Worm (Caenorhabditis elegans): Measurements from ENCODE around the gene C26E1.1.

Gene C26E1.1

ce11 chrV:13274615-13275014 is 22.7 kb upstream of the C26E1.1 start:
- TF ChIP-seq mml-1 (tag; optimal IDR thresholded peaks at IDR 0.05) (no peak), skn-1 (tag; optimal IDR thresholded peaks at IDR 0.05) (no peak), elt-3 (tag; optimal IDR thresholded peaks at IDR 0.05) (no peak), nhr-67 (tag; optimal IDR thresholded peaks at IDR 0.05) (no peak), lin-15B (tag; optimal IDR thresholded peaks at IDR 0.05) (no peak), nhr-12 (tag; optimal IDR thresholded peaks at IDR 0.05) (no peak), elt-2 (tag; optimal IDR thresholded peaks at IDR 0.05) (peak; percentile 73), snpc-4 (tag; optimal IDR thresholded peaks at IDR 0.05) (no peak), lsy-12 (tag; optimal IDR thresholded peaks at IDR 0.05) (no peak), pqm-1 (tag; optimal IDR thresholded peaks at IDR 0.05) (peak; percentile 22), nhr-76 (tag; optimal IDR thresholded peaks at IDR 0.05) (no peak), R02D3.7 (tag; optimal IDR thresholded peaks at IDR 0.05) (no peak)

- TF ChIP-seq ceh-16 (tag; optimal IDR thresholded peaks at IDR 0.05) = no peak
Measured at ce11 chrV:13275959-13276358, 21.4 kb upstream of the C26E1.1 start, which contains the start of gene F32F2.4. Gene F32F2.4, plus strand, starts transcription at chrV:13276259.

- no peak for TF ChIP-seq lin-15B (tag; optimal IDR thresholded peaks at IDR 0.05)
- TF ChIP-seq ceh-9 (tag; optimal IDR thresholded peaks at IDR 0.05) = no peak
- no peak for TF ChIP-seq jun-1 (tag; optimal IDR thresholded peaks at IDR 0.05)
- TF ChIP-seq ama-1 (optimal IDR thresholded peaks at IDR 0.05) = no peak
- TF ChIP-seq nhr-77 (tag; optimal IDR thresholded peaks at IDR 0.05) = no peak
- no peak for TF ChIP-seq tbx-2 (tag; optimal IDR thresholded peaks at IDR 0.05)
- TF ChIP-seq mdl-1 (tag; optimal IDR thresholded peaks at IDR 0.05) = no peak
- TF ChIP-seq skn-1 (tag; optimal IDR thresholded peaks at IDR 0.05) = no peak
- TF ChIP-seq lsy-12 (tag; optimal IDR thresholded peaks at IDR 0.05) = no peak
- TF ChIP-seq elt-2 (tag; optimal IDR thresholded peaks at IDR 0.05) = no peak
- TF ChIP-seq nhr-25 (tag; optimal IDR thresholded peaks at IDR 0.05) = no peak
- no peak for TF ChIP-seq unc-62 (GFP tag; optimal IDR thresholded peaks at IDR 0.05)
- TF ChIP-seq nhr-23 (tag; optimal IDR thresholded peaks at IDR 0.05) = no peak
- TF ChIP-seq snpc-4 (tag; optimal IDR thresholded peaks at IDR 0.05) = no peak
- no peak for TF ChIP-seq mml-1 (tag; optimal IDR thresholded peaks at IDR 0.05)
- no peak for TF ChIP-seq nhr-12 (tag; optimal IDR thresholded peaks at IDR 0.05)
- no peak for TF ChIP-seq R02D3.7 (tag; optimal IDR thresholded peaks at IDR 0.05)
- no peak for TF ChIP-seq pqm-1 (tag; optimal IDR thresholded peaks at IDR 0.05)
- no peak for TF ChIP-seq egl-27 (tag; optimal IDR thresholded peaks at IDR 0.05)
Measured at ce11 chrV:13280382-13280781, 16.9 kb upstream of the C26E1.1 start.

- no peak for TF ChIP-seq ztf-4 (tag; optimal IDR thresholded peaks at IDR 0.05)
- TF ChIP-seq ceh-9 (tag; optimal IDR thresholded peaks at IDR 0.05) = no peak
- TF ChIP-seq nhr-11 (tag; optimal IDR thresholded peaks at IDR 0.05) = no peak
Measured at ce11 chrV:13282958-13283357, 14.4 kb upstream of the C26E1.1 start.

ce11 chrV:13285284-13285683 is 12.0 kb upstream of the C26E1.1 start:
- no peak for TF ChIP-seq nhr-43 (tag; optimal IDR thresholded peaks at IDR 0.05; ENCODE audit: poor library complexity, severe bottlenecking)
- peak; percentile 21 for TF ChIP-seq nhr-25 (tag; optimal IDR thresholded peaks at IDR 0.05)

ce11 chrV:13286525-13286924 is 10.8 kb upstream of the C26E1.1 start:
- no peak for TF ChIP-seq daf-12 (tag; optimal IDR thresholded peaks at IDR 0.05)
- no peak for TF ChIP-seq nhr-23 (tag; optimal IDR thresholded peaks at IDR 0.05)
- no peak for TF ChIP-seq eor-1 (tag; optimal IDR thresholded peaks at IDR 0.05)
- no peak for TF ChIP-seq unc-62 (GFP tag; optimal IDR thresholded peaks at IDR 0.05)
- no peak for TF ChIP-seq pqm-1 (tag; optimal IDR thresholded peaks at IDR 0.05)
- TF ChIP-seq fkh-10 (GFP tag; optimal IDR thresholded peaks at IDR 0.05) = no peak
- no peak for TF ChIP-seq egl-27 (tag; optimal IDR thresholded peaks at IDR 0.05)
- no peak for TF ChIP-seq ceh-82 (tag; optimal IDR thresholded peaks at IDR 0.05)

ce11 chrV:13288881-13289280 is 8.4 kb upstream of the C26E1.1 start:
- no peak for TF ChIP-seq elt-2 (tag; optimal IDR thresholded peaks at IDR 0.05)
- TF ChIP-seq mdl-1 (tag; optimal IDR thresholded peaks at IDR 0.05) = no peak
- no peak for TF ChIP-seq egl-27 (tag; optimal IDR thresholded peaks at IDR 0.05)
- TF ChIP-seq nfya-1 (tag; optimal IDR thresholded peaks at IDR 0.05; ENCODE audit: insufficient read depth) = no peak
- no peak for TF ChIP-seq egl-5 (tag; optimal IDR thresholded peaks at IDR 0.05)
- no peak for TF ChIP-seq nhr-11 (tag; optimal IDR thresholded peaks at IDR 0.05)
- no peak for TF ChIP-seq ZK546.5 (tag; optimal IDR thresholded peaks at IDR 0.05)
- no peak for TF ChIP-seq nhr-28 (tag; optimal IDR thresholded peaks at IDR 0.05)
- no peak for TF ChIP-seq lin-39 (tag; optimal IDR thresholded peaks at IDR 0.05)
- no peak for TF ChIP-seq fkh-10 (GFP tag; optimal IDR thresholded peaks at IDR 0.05)
- no peak for TF ChIP-seq nhr-76 (tag; optimal IDR thresholded peaks at IDR 0.05)
- no peak for TF ChIP-seq ceh-28 (tag; optimal IDR thresholded peaks at IDR 0.05)
- TF ChIP-seq ceh-9 (tag; optimal IDR thresholded peaks at IDR 0.05) = no peak
- TF ChIP-seq ama-1 (optimal IDR thresholded peaks at IDR 0.05) = no peak
- no peak for TF ChIP-seq unc-62 (GFP tag; optimal IDR thresholded peaks at IDR 0.05)
- no peak for TF ChIP-seq ztf-4 (tag; optimal IDR thresholded peaks at IDR 0.05)

Measured in whole organism, L3 larva.